Worm (Caenorhabditis elegans) whole organism, early embryonic: ENCODE measurements around the gene F02E11.2.

ENCODE experiments used
- B0310.2 ChIP-seq: sonication (generic microtip); optimal IDR thresholded peaks from 2 replicates; lab custom pipeline; 2016; ENCODE audit warnings: mild to moderate bottlenecking, missing genetic modification characterization, missing compliant biosample characterization
- tbx-37 ChIP-seq: fragments of 200-800 bp; sonication (Bioruptor generic); conservative IDR thresholded peaks from 2 replicates; pipeline ENCODE4 v1.3.6; 2022; ENCODE audit warnings: missing genetic modification reagents, missing genetic modification characterization, missing compliant biosample characterization

DNA sequence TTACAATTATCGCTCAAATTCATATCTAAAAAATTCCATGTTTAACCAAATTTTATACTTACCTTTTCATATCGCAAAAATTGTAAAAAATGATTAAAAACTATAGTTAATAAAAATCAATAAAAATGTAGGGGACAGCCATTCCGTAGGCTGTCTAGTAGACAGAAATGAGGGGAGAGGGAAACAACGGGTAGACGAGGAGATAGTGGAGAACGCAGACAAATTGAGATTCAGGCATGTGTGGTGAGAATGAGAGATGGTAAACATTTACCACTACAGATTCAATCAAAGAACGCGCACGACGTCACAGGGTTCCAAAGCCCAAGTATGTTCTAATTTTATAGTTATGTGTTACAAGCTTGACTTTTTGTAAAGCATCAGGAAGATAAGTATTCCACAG, 41.0 kb downstream of the F02E11.2 start:
- no peak for TF ChIP-seq tbx-37
- TF ChIP-seq B0310.2 (tag; lab: Kevin White, UChicago): no peak
